Worm (Caenorhabditis elegans) whole organism, late embryonic: Measurements from ENCODE around the gene flp-4.

Experiments
- ama-1 ChIP-seq: fragments of 150-350 bp; optimal IDR thresholded peaks from 2 replicates; lab custom pipeline; 2014
- hlh-6 ChIP-seq: sonication (generic microtip); optimal IDR thresholded peaks from 2 replicates; lab custom pipeline; 2016; ENCODE audit warnings: missing genotype, missing genetic modification characterization, missing compliant biosample characterization
- pros-1 ChIP-seq: fragments of 150-350 bp; optimal IDR thresholded peaks from 2 replicates; lab custom pipeline; 2014; ENCODE audit warnings: missing biosample characterization, missing genetic modification reagents, missing genetic modification characterization

DNA sequence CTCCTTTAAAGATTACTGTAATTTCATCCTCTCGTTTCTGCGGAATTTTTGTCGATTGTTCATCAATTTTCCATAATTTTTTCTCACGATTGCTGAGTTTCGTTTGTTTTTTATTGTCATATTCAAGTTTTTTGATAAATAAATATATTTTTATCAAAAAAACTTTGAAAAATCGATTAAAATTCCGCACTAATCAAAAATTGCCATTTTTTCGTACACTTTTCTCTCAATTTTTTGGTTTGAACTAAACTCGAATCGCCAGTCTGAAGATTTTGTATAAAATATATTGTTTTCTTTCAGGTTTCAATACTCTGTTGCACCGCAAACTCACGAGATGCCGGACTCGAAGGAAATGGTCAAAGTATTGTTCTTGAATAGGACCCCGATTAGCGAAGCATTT, 7.8 kb upstream of the flp-4 start, which contains the start of gene ogr-2:
- TF ChIP-seq hlh-6 (tag; lab: Kevin White, UChicago) (no peak), ama-1 (lab: Kevin White, UChicago) (no peak), pros-1 (tag; lab: Kevin White, UChicago) (no peak)
